Worm (Caenorhabditis elegans) whole organism, mixed stage, embryonic: ENCODE measurements around the gene K08D8.9.

ENCODE experiments used
- mls-2 ChIP-seq: sonication (generic microtip); optimal IDR thresholded peaks from 2 replicates; lab custom pipeline; 2016; ENCODE audit warnings: mild to moderate bottlenecking, missing genetic modification characterization, moderate library complexity, missing compliant biosample characterization
- nhr-28 ChIP-seq: fragments of 150-350 bp; optimal IDR thresholded peaks from 2 replicates; lab custom pipeline; 2014; ENCODE audit warnings: missing biosample characterization, missing genetic modification characterization
- nhr-76 ChIP-seq: sonication (generic microtip); optimal IDR thresholded peaks from 2 replicates; lab custom pipeline; 2017; ENCODE audit warnings: missing biosample characterization, missing genetic modification characterization
- pha-4 ChIP-seq: fragments of 150-350 bp; optimal IDR thresholded peaks from 2 replicates; lab custom pipeline; 2018; ENCODE audit warnings: missing biosample characterization, missing genetic modification reagents, missing genetic modification characterization
- snpc-4 ChIP-seq: fragments of 150-350 bp; optimal IDR thresholded peaks from 2 replicates; lab custom pipeline; 2014; ENCODE audit warnings: missing biosample characterization, missing genetic modification characterization

DNA sequence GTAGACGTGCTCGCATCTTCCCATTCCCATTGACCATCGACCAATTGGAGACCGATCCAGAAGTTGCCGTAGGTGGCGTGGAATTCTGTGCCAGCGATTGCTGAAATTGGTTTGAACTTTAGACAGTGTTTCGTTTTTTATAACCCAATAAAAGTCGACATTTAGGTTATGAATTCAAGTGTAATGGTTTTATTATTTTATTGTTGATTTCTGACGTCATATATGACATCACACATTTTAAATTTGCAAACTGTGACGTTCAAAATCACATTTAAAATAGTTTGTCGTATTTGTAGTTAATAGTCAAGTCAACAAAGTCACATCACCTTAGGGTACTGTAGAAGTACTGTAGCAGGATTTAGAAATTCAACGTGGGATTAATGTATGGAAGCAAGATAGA lies 29.2 kb upstream of the K08D8.9 start:
- TF ChIP-seq nhr-76 (tag; lab: Kevin White, UChicago) (no peak), nhr-28 (tag; lab: Kevin White, UChicago) (no peak), snpc-4 (tag; lab: Kevin White, UChicago) (no peak), mls-2 (tag; lab: Kevin White, UChicago) (no peak), pha-4 (tag; lab: Kevin White, UChicago) (no peak)
